Fruit fly (Drosophila melanogaster): Measurements from ENCODE around the gene Mur18B.
A peak's percentile ranks its signal among the peaks of the same experiment; 100 is the strongest.

Mur18B gene

dm6 chrX:19187624-19188085 is 25.4 kb upstream of the Mur18B start, which contains the start of gene Mec2 (continued):
- TF ChIP-seq CG13894 (tag; optimal IDR thresholded peaks at IDR 0.05): no peak
- no peak for TF ChIP-seq onecut (GFP tag; IDR thresholded peaks at IDR 0.05)
- TF ChIP-seq NfI (GFP tag; optimal IDR thresholded peaks at IDR 0.05): peak; percentile 68
- TF ChIP-seq Ptx1 (GFP tag; IDR thresholded peaks at IDR 0.05): peak; percentile 71
- no peak for TF ChIP-seq kni (GFP tag; optimal IDR thresholded peaks at IDR 0.05)
- peak; percentile 13 for TF ChIP-seq CG10654 (GFP tag; optimal IDR thresholded peaks at IDR 0.05)
- TF ChIP-seq CG9215 (GFP tag; IDR thresholded peaks at IDR 0.05): peak; percentile 12; the same call in 1 of the 2 replicates
- TF ChIP-seq zfh1 (GFP tag; IDR thresholded peaks at IDR 0.05): peak; percentile 58; the same call in 2 of the 3 replicates
- TF ChIP-seq yki (optimal IDR thresholded peaks at IDR 0.05): no peak
- peak; percentile 23 for TF ChIP-seq Meics (GFP tag; optimal IDR thresholded peaks at IDR 0.05)
- TF ChIP-seq CG3065 (GFP tag; optimal IDR thresholded peaks at IDR 0.05): no peak
- no peak for TF ChIP-seq Max (GFP tag; optimal IDR thresholded peaks at IDR 0.05)
- TF ChIP-seq CG3847 (GFP tag; IDR thresholded peaks at IDR 0.05): peak; percentile 39; the same call in 1 of the 2 replicates
- TF ChIP-seq CG8944 (GFP tag; optimal IDR thresholded peaks at IDR 0.05): peak; percentile 41
- peak; percentile 42 for TF ChIP-seq Blimp-1 (GFP tag; optimal IDR thresholded peaks at IDR 0.05)
- peak; percentile 32 for TF ChIP-seq lab (GFP tag; optimal IDR thresholded peaks at IDR 0.05)
- peak; percentile 25; the same call in 1 of the 2 replicates for TF ChIP-seq sob (GFP tag; IDR thresholded peaks at IDR 0.05)
- TF ChIP-seq CG16863 (GFP tag; optimal IDR thresholded peaks at IDR 0.05): peak; percentile 54
- peak; percentile 12 for TF ChIP-seq nom (GFP tag; optimal IDR thresholded peaks at IDR 0.05)
- no peak for TF ChIP-seq pzg (GFP tag; optimal IDR thresholded peaks at IDR 0.05)
- no peak for TF ChIP-seq ac (GFP tag; optimal IDR thresholded peaks at IDR 0.05)
- no peak for TF ChIP-seq CG32772 (GFP tag; IDR thresholded peaks at IDR 0.05)
- no peak for TF ChIP-seq Trl (optimal IDR thresholded peaks at IDR 0.05)
- TF ChIP-seq Trl (GFP tag; optimal IDR thresholded peaks at IDR 0.05): no peak
- peak; percentile 26 for TF ChIP-seq CG9437 (GFP tag; optimal IDR thresholded peaks at IDR 0.05)
- no peak for TF ChIP-seq CG8765 (GFP tag; IDR thresholded peaks at IDR 0.05)
- peak; percentile 36 for TF ChIP-seq CG9817 (tag; optimal IDR thresholded peaks at IDR 0.05)
- TF ChIP-seq unpg (GFP tag; optimal IDR thresholded peaks at IDR 0.05): peak; percentile 70
- 0 out of 2 replicates have a peak, but pooled peaks have one; percentile 25 for TF ChIP-seq CG1024 (GFP tag; IDR thresholded peaks at IDR 0.05)
- TF ChIP-seq CG1832 (GFP tag; optimal IDR thresholded peaks at IDR 0.05): no peak
- no peak for TF ChIP-seq CG2116 (GFP tag; optimal IDR thresholded peaks at IDR 0.05)
- TF ChIP-seq hkb (optimal IDR thresholded peaks at IDR 0.05): no peak
- peak; percentile 55 for TF ChIP-seq hkb (GFP tag; IDR thresholded peaks at IDR 0.05)
- no peak for TF ChIP-seq Sox100B (GFP tag; optimal IDR thresholded peaks at IDR 0.05)
- no peak for TF ChIP-seq grn (GFP tag; optimal IDR thresholded peaks at IDR 0.05)
- TF ChIP-seq Kr (GFP tag; optimal IDR thresholded peaks at IDR 0.05): no peak
- no peak for TF ChIP-seq ttk (GFP tag; IDR thresholded peaks at IDR 0.05)
- no peak for TF ChIP-seq CG6175 (GFP tag; IDR thresholded peaks at IDR 0.05)
- peak; percentile 55 for TF ChIP-seq CG12659 (GFP tag; optimal IDR thresholded peaks at IDR 0.05)
- TF ChIP-seq cg (GFP tag; optimal IDR thresholded peaks at IDR 0.05): no peak
- peak; percentile 12 for TF ChIP-seq CG1529 (GFP tag; optimal IDR thresholded peaks at IDR 0.05)
- TF ChIP-seq en (GFP tag; optimal IDR thresholded peaks at IDR 0.05): no peak
- TF ChIP-seq pb (GFP tag; optimal IDR thresholded peaks at IDR 0.05): peak; percentile 52
- TF ChIP-seq sqz (GFP tag; optimal IDR thresholded peaks at IDR 0.05): no peak
- TF ChIP-seq Dfd (GFP tag; optimal IDR thresholded peaks at IDR 0.05): no peak
- TF ChIP-seq Hr78 (GFP tag; optimal IDR thresholded peaks at IDR 0.05): peak in 1 of 2 experiments; percentile 83
- no peak for TF ChIP-seq run (tag; optimal IDR thresholded peaks at IDR 0.05)
- TF ChIP-seq Gsc (GFP tag; IDR thresholded peaks at IDR 0.05): no peak
- no peak for TF ChIP-seq slp2 (GFP tag; optimal IDR thresholded peaks at IDR 0.05)
- peak; percentile 50 for TF ChIP-seq CoRest (tag; optimal IDR thresholded peaks at IDR 0.05)
- TF ChIP-seq CG13296 (GFP tag; optimal IDR thresholded peaks at IDR 0.05): no peak
- TF ChIP-seq sim (GFP tag; IDR thresholded peaks at IDR 0.05): no peak
